Fruit fly (Drosophila melanogaster): ENCODE data around the gene CG3841.

The CG3841 gene

DNA sequence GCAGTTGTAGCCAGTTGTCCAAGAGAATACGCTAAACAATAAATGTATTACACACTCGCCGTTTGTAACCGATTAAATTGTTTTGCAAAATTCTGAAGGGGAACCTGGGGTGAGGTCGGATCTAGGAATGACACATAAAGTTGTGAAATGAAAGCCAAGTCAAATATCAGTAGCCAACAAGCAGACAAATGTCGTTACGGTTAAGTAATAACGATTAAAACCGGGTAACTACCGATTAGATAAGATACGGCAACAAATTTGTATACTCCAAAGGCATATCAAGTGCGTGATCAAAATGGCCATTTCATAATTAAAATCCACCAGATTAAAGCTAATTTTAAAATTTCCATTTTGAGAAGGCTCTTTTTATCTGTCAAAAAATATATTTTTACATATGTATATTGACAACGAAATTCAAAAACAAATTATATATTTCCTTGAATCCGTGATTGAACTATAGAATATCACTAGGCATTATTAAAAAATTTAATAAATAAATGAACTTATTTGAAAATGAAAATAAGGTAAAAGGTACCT lies 26.8 kb downstream of the CG3841 start, which contains the start of gene GlcAT-S:
TSS of gene GlcAT-S (plus strand) at position 487 of the 537 bp plus-strand sequence.
- TF ChIP-seq psq (optimal IDR thresholded peaks at IDR 0.05) (no peak), insv (optimal IDR thresholded peaks at IDR 0.05) (no peak), h (optimal IDR thresholded peaks at IDR 0.05) (no peak), Myc (optimal IDR thresholded peaks at IDR 0.05) (no peak), Sin3A (optimal IDR thresholded peaks at IDR 0.05) (no peak), ttk (optimal IDR thresholded peaks at IDR 0.05) (no peak)

DNA sequence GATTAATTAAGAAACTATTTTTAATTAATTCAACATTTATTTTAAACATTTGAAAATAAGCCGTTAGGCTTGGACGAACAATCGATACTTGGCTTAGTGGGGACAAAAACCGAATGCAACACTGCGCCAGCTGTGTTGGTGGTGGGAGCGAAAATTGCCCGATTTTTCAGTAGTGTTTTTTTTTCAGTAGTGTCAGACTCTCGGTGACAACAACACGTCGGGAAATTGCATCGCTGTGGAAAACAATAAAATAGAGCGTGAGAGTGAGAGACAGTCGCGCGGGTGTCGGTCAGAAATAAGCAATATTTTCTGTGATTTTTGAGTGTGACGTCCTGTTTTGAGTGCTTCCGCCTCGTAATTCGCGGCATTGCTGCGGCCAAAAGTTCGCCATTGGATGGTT lies 27.4 kb downstream of the CG3841 start:
- TF ChIP-seq Myc (optimal IDR thresholded peaks at IDR 0.05) = no peak
- TF ChIP-seq Sin3A (optimal IDR thresholded peaks at IDR 0.05) = no peak
- TF ChIP-seq psq (optimal IDR thresholded peaks at IDR 0.05) = no peak
- TF ChIP-seq h (optimal IDR thresholded peaks at IDR 0.05) = no peak
- TF ChIP-seq ttk (optimal IDR thresholded peaks at IDR 0.05) = no peak
- TF ChIP-seq insv (optimal IDR thresholded peaks at IDR 0.05) = no peak

DNA sequence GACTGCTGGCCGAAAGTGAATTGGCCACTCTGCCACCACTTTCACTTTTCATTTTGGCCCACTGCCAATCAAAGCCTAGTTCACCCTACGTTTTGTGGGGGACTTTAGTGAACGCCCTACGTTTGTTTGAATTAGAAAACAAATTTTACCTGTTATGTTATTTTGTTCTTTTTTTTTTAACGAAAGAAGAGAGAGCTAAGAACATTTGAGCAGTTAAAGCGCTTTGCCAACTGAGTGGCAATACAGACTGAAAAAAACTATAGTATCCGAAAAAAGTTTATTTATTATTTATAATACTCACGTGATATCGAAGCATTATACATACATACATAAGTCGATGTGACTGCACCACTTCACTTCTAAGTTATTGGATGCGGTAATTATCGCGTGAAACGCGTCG lies 28.6 kb downstream of the CG3841 start:
- no peak for TF ChIP-seq psq (optimal IDR thresholded peaks at IDR 0.05)
- no peak for TF ChIP-seq Sin3A (optimal IDR thresholded peaks at IDR 0.05)
- TF ChIP-seq ttk (optimal IDR thresholded peaks at IDR 0.05) = no peak
- TF ChIP-seq insv (optimal IDR thresholded peaks at IDR 0.05) = no peak
- TF ChIP-seq h (optimal IDR thresholded peaks at IDR 0.05) = no peak
- no peak for TF ChIP-seq Myc (optimal IDR thresholded peaks at IDR 0.05)

DNA sequence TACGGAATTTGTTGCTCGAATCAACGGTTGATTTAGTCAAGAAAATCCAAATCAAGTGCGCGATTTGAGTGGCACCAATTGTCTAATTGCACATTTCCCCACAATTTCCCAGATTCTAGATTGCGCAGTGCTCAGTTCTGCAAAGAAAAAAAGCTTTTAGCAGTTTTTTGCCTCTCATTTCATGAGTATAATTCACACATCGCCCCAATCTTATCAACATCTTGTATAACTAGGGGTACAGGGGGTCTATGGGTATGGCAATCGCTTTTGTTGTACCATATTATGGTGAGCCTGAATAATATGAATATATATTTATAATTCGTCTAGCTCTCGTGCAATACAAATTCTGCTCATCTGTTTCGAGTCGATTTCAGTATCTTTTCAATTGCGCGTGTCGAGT lies 29.6 kb downstream of the CG3841 start:
- TF ChIP-seq Sin3A (optimal IDR thresholded peaks at IDR 0.05) (no peak), psq (optimal IDR thresholded peaks at IDR 0.05) (no peak), Myc (optimal IDR thresholded peaks at IDR 0.05) (no peak), ttk (optimal IDR thresholded peaks at IDR 0.05) (no peak), h (optimal IDR thresholded peaks at IDR 0.05) (no peak), insv (optimal IDR thresholded peaks at IDR 0.05) (no peak)

DNA sequence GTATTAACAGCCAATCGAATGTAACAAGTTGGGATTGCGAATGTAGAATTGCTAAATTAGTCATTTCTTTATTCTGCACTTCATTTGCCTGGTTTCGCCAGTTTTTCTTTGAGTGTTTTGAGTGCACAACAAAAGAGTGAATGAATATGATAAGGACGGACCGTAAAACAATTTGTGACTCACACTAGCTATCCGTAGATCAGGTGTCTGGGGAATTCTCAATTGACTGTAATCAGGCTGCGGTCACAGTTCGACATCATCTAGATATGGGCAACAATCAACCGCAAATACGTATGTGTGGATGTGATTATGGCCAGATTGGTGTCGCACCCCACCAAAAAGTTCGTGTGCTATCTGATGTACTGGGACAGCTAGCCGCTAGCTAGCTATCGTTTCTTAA lies 30.6 kb downstream of the CG3841 start:
- TF ChIP-seq Sin3A (optimal IDR thresholded peaks at IDR 0.05) (no peak), Myc (optimal IDR thresholded peaks at IDR 0.05) (no peak), insv (optimal IDR thresholded peaks at IDR 0.05) (no peak), psq (optimal IDR thresholded peaks at IDR 0.05) (no peak), h (optimal IDR thresholded peaks at IDR 0.05) (no peak), ttk (optimal IDR thresholded peaks at IDR 0.05) (no peak)

DNA sequence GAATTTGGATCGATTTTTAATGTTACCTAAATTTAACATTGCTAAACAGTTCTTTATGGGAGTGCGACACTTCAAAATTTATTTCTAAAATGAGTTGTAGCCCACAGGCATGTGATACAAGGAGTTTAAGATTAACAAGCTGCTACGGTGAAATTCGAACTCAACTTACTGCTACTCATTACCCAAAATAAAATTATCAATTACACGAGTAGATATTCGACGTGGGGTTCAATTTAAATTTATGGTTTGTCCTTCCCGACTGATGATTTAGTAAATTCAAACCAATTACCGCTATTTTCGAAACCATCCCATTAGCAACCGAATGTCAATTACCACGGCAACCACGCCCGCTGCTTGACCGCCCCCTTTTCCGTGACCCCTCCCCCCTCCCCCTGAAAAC lies 35.9 kb downstream of the CG3841 start, which contains the start of gene CG31882:
TSS of gene CG31882 (minus strand) at position 101 of the 400 bp plus-strand sequence.
- no peak for TF ChIP-seq psq (optimal IDR thresholded peaks at IDR 0.05)

DNA sequence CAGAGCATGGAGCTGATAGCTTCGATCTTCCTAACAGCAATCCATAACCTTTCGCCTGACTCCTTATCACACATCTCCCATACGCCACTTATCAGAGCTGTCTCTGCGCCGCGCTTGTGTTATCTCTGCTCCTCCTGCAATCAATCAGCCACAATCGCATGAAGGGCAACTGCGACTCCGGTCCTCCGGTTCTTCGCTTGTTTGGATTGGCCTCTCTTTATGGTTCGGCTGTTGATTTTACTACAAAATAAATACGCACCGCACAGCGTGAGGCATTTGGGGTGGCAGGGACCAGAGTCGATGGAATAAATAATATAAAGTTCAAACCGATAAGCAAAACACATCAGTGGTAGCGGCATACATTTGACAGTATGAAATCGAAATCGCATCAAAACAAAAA lies 43.8 kb downstream of the CG3841 start:
- no peak for TF ChIP-seq insv (optimal IDR thresholded peaks at IDR 0.05)
- no peak for TF ChIP-seq ttk (optimal IDR thresholded peaks at IDR 0.05)
- TF ChIP-seq psq (optimal IDR thresholded peaks at IDR 0.05) = no peak
- TF ChIP-seq h (optimal IDR thresholded peaks at IDR 0.05) = no peak
- TF ChIP-seq Sin3A (optimal IDR thresholded peaks at IDR 0.05) = no peak
- TF ChIP-seq Myc (optimal IDR thresholded peaks at IDR 0.05) = no peak

DNA sequence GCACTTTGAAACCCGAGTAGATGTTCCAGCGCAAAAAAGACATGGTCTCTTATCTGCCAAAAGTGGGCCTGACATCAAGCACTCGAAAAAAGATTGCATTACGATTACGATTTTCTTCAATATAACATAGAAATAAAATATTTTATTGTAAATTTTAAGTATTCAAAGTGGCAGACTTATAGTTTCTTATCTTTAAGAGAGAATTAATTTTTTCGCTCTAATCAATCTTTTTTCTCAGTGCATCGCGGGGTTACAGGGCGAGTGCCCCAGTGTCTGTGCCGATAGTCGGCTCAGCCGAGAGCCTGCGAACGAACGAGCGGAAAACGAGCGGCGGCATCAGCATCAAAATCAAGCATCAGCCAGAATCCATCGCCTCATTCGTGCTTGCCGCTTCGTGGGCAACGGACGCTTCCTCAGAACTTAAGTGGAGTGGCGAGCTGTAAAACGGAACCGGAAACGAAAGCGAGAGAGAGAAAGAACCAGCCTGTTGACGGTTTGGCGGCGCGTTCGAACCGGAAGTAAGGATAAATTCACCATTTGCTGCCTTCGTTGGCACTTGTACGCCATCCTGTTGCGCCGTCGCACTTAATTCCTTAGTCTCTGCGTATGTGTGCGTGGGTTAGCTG lies 44.6 kb downstream of the CG3841 start, which contains the start of gene Apoltp:
TSS of gene Apoltp (plus strand) at position 369 of the 626 bp plus-strand sequence.
- no peak for TF ChIP-seq Myc (optimal IDR thresholded peaks at IDR 0.05)
